Worm (Caenorhabditis elegans) whole organism, L4 larva: ENCODE data around the gene F57G8.7.

ENCODE experiments used
- ama-1 ChIP-seq: fragments of 150-350 bp; optimal IDR thresholded peaks from 2 replicates; lab custom pipeline; 2014; ENCODE audit warnings: inconsistent platforms, mixed read lengths
- ceh-82 ChIP-seq: sonication (generic microtip); optimal IDR thresholded peaks from 2 replicates; lab custom pipeline; 2017; ENCODE audit warnings: missing biosample characterization, missing genetic modification characterization
- ctbp-1 ChIP-seq: fragments of 200-800 bp; sonication (Bioruptor generic); IDR thresholded peaks from 2 replicates; pipeline ENCODE4 v1.3.6; 2022; ENCODE audit warnings: missing genetic modification reagents, missing genetic modification characterization, missing compliant biosample characterization
- dmd-9 ChIP-seq: fragments of 200-800 bp; sonication (Bioruptor generic); IDR thresholded peaks from 2 replicates; pipeline ENCODE4 v1.3.6; 2022; ENCODE audit warnings: missing genetic modification reagents, missing genetic modification characterization, missing compliant biosample characterization
- gei-8 ChIP-seq: fragments of 200-800 bp; sonication (Bioruptor generic); optimal IDR thresholded peaks from 2 replicates; lab custom pipeline; 2018; ENCODE audit warnings: mild to moderate bottlenecking, missing genetic modification characterization, missing compliant biosample characterization
- jun-1 ChIP-seq: fragments of 150-350 bp; optimal IDR thresholded peaks from 2 replicates; lab custom pipeline; 2014; ENCODE audit warnings: missing biosample characterization, missing genetic modification reagents, missing genetic modification characterization
- lin-15B ChIP-seq: fragments of 150-350 bp; sonication (generic microtip); optimal IDR thresholded peaks from 3 replicates; lab custom pipeline; 2014; ENCODE audit warnings: missing biosample characterization, missing genetic modification characterization
- lin-38 ChIP-seq: fragments of 200-800 bp; sonication (Bioruptor generic); IDR thresholded peaks from 2 replicates; pipeline ENCODE4 v1.3.6; 2022; ENCODE audit warnings: missing genetic modification reagents, missing genetic modification characterization, missing compliant biosample characterization
- lin-39 ChIP-seq: fragments of 150-350 bp; optimal IDR thresholded peaks from 2 replicates; lab custom pipeline; 2014; ENCODE audit warnings: missing biosample characterization, missing genetic modification reagents, missing genetic modification characterization
- lir-3 ChIP-seq: sonication (generic microtip); optimal IDR thresholded peaks from 2 replicates; lab custom pipeline; 2016; ENCODE audit warnings: mild to moderate bottlenecking, missing genetic modification characterization, missing compliant biosample characterization
- lsy-2 ChIP-seq, 2 experiments: fragments of 150-350 bp in 1 of 2; sonication (generic microtip) in 1 of 2; optimal IDR thresholded peaks; 2 replicates each; lab custom pipeline; 2014 to 2017; ENCODE audit warnings: missing biosample characterization in 2 of 2, missing genetic modification characterization in 2 of 2
- madf-9 ChIP-seq: fragments of 200-800 bp; sonication (Bioruptor generic); conservative IDR thresholded peaks from 2 replicates; pipeline ENCODE4 v1.3.6; 2022; ENCODE audit warnings: missing genetic modification reagents, missing genetic modification characterization, missing compliant biosample characterization
- mxl-3 ChIP-seq: fragments of 200-800 bp; sonication (Bioruptor generic); optimal IDR thresholded peaks from 2 replicates; lab custom pipeline; 2018; ENCODE audit warnings: mild to moderate bottlenecking, missing genetic modification characterization, missing compliant biosample characterization
- nhr-11 ChIP-seq: fragments of 150-350 bp; optimal IDR thresholded peaks from 2 replicates; lab custom pipeline; 2014; ENCODE audit warnings: missing biosample characterization, missing genetic modification characterization
- nhr-111 ChIP-seq: fragments of 200-800 bp; sonication (Bioruptor generic); optimal IDR thresholded peaks from 2 replicates; lab custom pipeline; 2018; ENCODE audit warnings: mild to moderate bottlenecking, missing genetic modification characterization, missing compliant biosample characterization
- nhr-41 ChIP-seq: fragments of 200-800 bp; sonication (Bioruptor generic); IDR thresholded peaks from 2 replicates; pipeline ENCODE4 v1.3.6; 2022; ENCODE audit warnings: missing genetic modification reagents, missing genetic modification characterization, missing compliant biosample characterization
- nhr-42 ChIP-seq: fragments of 200-800 bp; sonication (Bioruptor generic); IDR thresholded peaks from 2 replicates; pipeline ENCODE4 v1.3.6; 2022; ENCODE audit warnings: missing genetic modification characterization, missing compliant biosample characterization
- nhr-48 ChIP-seq: sonication (generic microtip); optimal IDR thresholded peaks from 2 replicates; lab custom pipeline; 2016; ENCODE audit warnings: mild to moderate bottlenecking, missing genetic modification characterization, missing compliant biosample characterization
- pha-4 ChIP-seq, 2 experiments: fragments of 150-350 bp in 1 of 2; fragments of 200-800 bp in 1 of 2; sonication (Bioruptor generic) in 1 of 2; IDR thresholded peaks in 1 of 2; optimal IDR thresholded peaks in 1 of 2; 2 replicates each; pipeline versions ENCODE4 v1.3.6 to Lab custom; 2014 to 2022; ENCODE audit warnings: missing genetic modification characterization in 2 of 2, missing genetic modification reagents in 2 of 2, missing biosample characterization in 1 of 2, missing compliant biosample characterization in 1 of 2
- pqm-1 ChIP-seq: sonication (generic microtip); optimal IDR thresholded peaks from 2 replicates; lab custom pipeline; 2017; ENCODE audit warnings: missing biosample characterization, missing genetic modification characterization
- saeg-2 ChIP-seq: fragments of 200-800 bp; sonication (Bioruptor generic); IDR thresholded peaks from 2 replicates; pipeline ENCODE4 v1.3.6; 2022; ENCODE audit warnings: missing genetic modification reagents, missing genetic modification characterization, missing compliant biosample characterization
- sdz-12 ChIP-seq: fragments of 200-800 bp; sonication (Bioruptor generic); optimal IDR thresholded peaks from 2 replicates; lab custom pipeline; 2018; ENCODE audit warnings: mild to moderate bottlenecking, missing genetic modification characterization, missing compliant biosample characterization
- set-16 ChIP-seq: fragments of 200-800 bp; sonication (Bioruptor generic); IDR thresholded peaks from 2 replicates; pipeline ENCODE4 v1.3.6; 2022; ENCODE audit warnings: missing genetic modification reagents, missing genetic modification characterization, missing compliant biosample characterization
- tag-97 ChIP-seq: fragments of 200-800 bp; sonication (Bioruptor generic); IDR thresholded peaks from 2 replicates; pipeline ENCODE4 v1.3.6; 2022; ENCODE audit warnings: missing genetic modification characterization, missing compliant biosample characterization

The F57G8.7 gene

ce11 chrV:16377188-16377587, 48.2 kb downstream of the F57G8.7 start (continued):
- no peak for TF ChIP-seq lin-38 (GFP tag; lab: Robert Waterston, UW)
- no peak for TF ChIP-seq pqm-1
- TF ChIP-seq dmd-9 (GFP tag; lab: Robert Waterston, UW) = 0 out of 2 replicates have a peak, but pooled peaks have one; percentile 21
- TF ChIP-seq nhr-48 (tag; lab: Kevin White, UChicago) = no peak
- no peak for TF ChIP-seq mxl-3
- no peak for TF ChIP-seq ctbp-1
- TF ChIP-seq set-16 (GFP tag; lab: Robert Waterston, UW) = peak; percentile 91
- TF ChIP-seq nhr-111 (GFP tag; lab: Kevin White, UChicago) = no peak
- no peak for TF ChIP-seq nhr-11
- TF ChIP-seq lsy-2 (tag; optimal IDR thresholded peaks at IDR 0.05; lab: Kevin White, UChicago) = no peak
- no peak for TF ChIP-seq ceh-82 (tag; lab: Kevin White, UChicago)
- no peak for TF ChIP-seq lir-3
- peak; percentile 25; the same call in 1 of the 2 replicates for TF ChIP-seq nhr-42 (GFP tag; lab: Robert Waterston, UW)
- TF ChIP-seq gei-8 = no peak
- TF ChIP-seq pha-4 (GFP tag; IDR thresholded peaks at IDR 0.05; lab: Robert Waterston, UW) = no peak
- no peak for TF ChIP-seq pha-4 (tag; optimal IDR thresholded peaks at IDR 0.05; lab: Kevin White, UChicago)
- no peak for TF ChIP-seq tag-97 (GFP tag; lab: Robert Waterston, UW)
- no peak for TF ChIP-seq sdz-12 (GFP tag; lab: Kevin White, UChicago)
- no peak for TF ChIP-seq ama-1 (lab: Kevin White, UChicago)
- no peak for TF ChIP-seq madf-9

- no peak for TF ChIP-seq lin-15B (tag; lab: Kevin White, UChicago)
- no peak for TF ChIP-seq saeg-2
- no peak for TF ChIP-seq lin-39 (tag; lab: Kevin White, UChicago)
- no peak for TF ChIP-seq nhr-41
- no peak for TF ChIP-seq mxl-3
- no peak for TF ChIP-seq jun-1 (tag; lab: Kevin White, UChicago)
- TF ChIP-seq nhr-42 (GFP tag; lab: Robert Waterston, UW) = no peak
Measured at ce11 chrV:16377849-16378248, 48.9 kb downstream of the F57G8.7 start, which contains the start of gene F13A7.1. TSS of gene F13A7.1 (minus strand) at chrV:16377949.
